Fruit fly (Drosophila melanogaster) whole organism, prepupa: Measurements from ENCODE around the gene TfIIS.
A peak's percentile ranks its signal among the peaks of the same experiment; 100 is the strongest.

Source experiments
- Blimp-1 ChIP-seq: fragments of 200-800 bp; sonication (Bioruptor generic); optimal IDR thresholded peaks from 3 replicates; lab custom pipeline; 2017; ENCODE audit warnings: missing biosample characterization, missing genetic modification characterization, mild to moderate bottlenecking, moderate library complexity, missing genetic modification reagents
- CG11762 ChIP-seq: fragments of 200-800 bp; sonication (Bioruptor generic); optimal IDR thresholded peaks from 3 replicates; lab custom pipeline; 2016; ENCODE audit warnings: missing biosample characterization, missing genetic modification characterization; ENCODE audit not compliant: insufficient read depth
- CG11902 ChIP-seq: fragments of 200-800 bp; sonication (Bioruptor generic); optimal IDR thresholded peaks from 3 replicates; lab custom pipeline; 2016; ENCODE audit warnings: missing biosample characterization, missing genetic modification characterization
- CG15336 ChIP-seq: fragments of 200-800 bp; sonication (Bioruptor generic); IDR thresholded peaks from 2 replicates; pipeline ENCODE4 v1.3.6; 2022; ENCODE audit warnings: missing biosample characterization, missing genetic modification characterization
- CG3032 ChIP-seq: fragments of 200-800 bp; optimal IDR thresholded peaks from 2 replicates; lab custom pipeline; 2019; ENCODE audit warnings: missing biosample characterization, mild to moderate bottlenecking, missing genetic modification characterization, moderate library complexity
- CG4318 ChIP-seq: fragments of 200-800 bp; sonication (Bioruptor generic); optimal IDR thresholded peaks from 3 replicates; lab custom pipeline; 2017; ENCODE audit warnings: missing biosample characterization, mild to moderate bottlenecking, missing genetic modification characterization
- CG6792 ChIP-seq: fragments of 200-800 bp; sonication (Bioruptor generic); optimal IDR thresholded peaks from 3 replicates; lab custom pipeline; 2016; ENCODE audit warnings: missing biosample characterization, missing genetic modification characterization
- CG6808 ChIP-seq: fragments of 200-800 bp; sonication (Bioruptor generic); optimal IDR thresholded peaks from 3 replicates; lab custom pipeline; 2017; ENCODE audit warnings: missing biosample characterization, missing genetic modification characterization, mild to moderate bottlenecking, moderate library complexity, missing genetic modification reagents
- CG6854 ChIP-seq: fragments of 200-800 bp; sonication (Bioruptor generic); optimal IDR thresholded peaks from 2 replicates; lab custom pipeline; 2017; ENCODE audit warnings: missing biosample characterization, mild to moderate bottlenecking, missing genetic modification characterization
- CG8632 ChIP-seq: fragments of 200-800 bp; sonication (Bioruptor generic); optimal IDR thresholded peaks from 3 replicates; lab custom pipeline; 2016; ENCODE audit warnings: missing biosample characterization, missing genetic modification characterization
- CG9139 ChIP-seq: fragments of 200-800 bp; sonication (Bioruptor generic); optimal IDR thresholded peaks from 3 replicates; lab custom pipeline; 2017; ENCODE audit warnings: missing biosample characterization, mild to moderate bottlenecking, missing genetic modification characterization
- Eip78C ChIP-seq: fragments of 200-800 bp; sonication (Bioruptor generic); peaks from one replicate; lab custom pipeline; 2016; ENCODE audit warnings: missing biosample characterization, missing genetic modification characterization
- Eip93F ChIP-seq: fragments of 200-800 bp; sonication (Bioruptor generic); optimal IDR thresholded peaks from 2 replicates; lab custom pipeline; 2016; ENCODE audit warnings: missing biosample characterization, mild to moderate bottlenecking, missing genetic modification characterization
- Ets96B ChIP-seq: fragments of 200-800 bp; optimal IDR thresholded peaks from 2 replicates; lab custom pipeline; 2019; ENCODE audit warnings: missing biosample characterization, mild to moderate bottlenecking, missing genetic modification characterization, moderate library complexity
- Gug ChIP-seq: fragments of 200-800 bp; sonication (Bioruptor generic); IDR thresholded peaks from 2 replicates; pipeline ENCODE4 v1.3.6; 2022; ENCODE audit warnings: missing biosample characterization, missing genetic modification characterization
- Hr38 ChIP-seq: sonication (Bioruptor generic); optimal IDR thresholded peaks from 2 replicates; lab custom pipeline; 2016; ENCODE audit warnings: missing biosample characterization, missing genetic modification characterization
- OdsH ChIP-seq: fragments of 200-800 bp; sonication (Bioruptor generic); optimal IDR thresholded peaks from 3 replicates; lab custom pipeline; 2016; ENCODE audit warnings: missing biosample characterization, missing genetic modification characterization
- Smox ChIP-seq: fragments of 200-800 bp; sonication (Bioruptor generic); optimal IDR thresholded peaks from 3 replicates; lab custom pipeline; 2016; ENCODE audit warnings: missing biosample characterization, missing genetic modification characterization
- Sox102F ChIP-seq: fragments of 200-800 bp; sonication (Bioruptor generic); optimal IDR thresholded peaks from 2 replicates; lab custom pipeline; 2016; ENCODE audit warnings: missing biosample characterization, mild to moderate bottlenecking, missing genetic modification characterization
- Sox14 ChIP-seq: fragments of 200-800 bp; sonication (Bioruptor generic); optimal IDR thresholded peaks from 3 replicates; lab custom pipeline; 2016; ENCODE audit warnings: missing biosample characterization, missing genetic modification characterization
- achi ChIP-seq: fragments of 200-800 bp; sonication (Bioruptor generic); optimal IDR thresholded peaks from 3 replicates; lab custom pipeline; 2016; ENCODE audit warnings: missing biosample characterization, missing genetic modification characterization
- acj6 ChIP-seq: fragments of 200-800 bp; sonication (Bioruptor generic); optimal IDR thresholded peaks from 3 replicates; lab custom pipeline; 2016; ENCODE audit warnings: missing biosample characterization, missing genetic modification characterization
- esn ChIP-seq: fragments of 200-800 bp; sonication (Bioruptor generic); optimal IDR thresholded peaks from 2 replicates; lab custom pipeline; 2016; ENCODE audit warnings: missing biosample characterization, mild to moderate bottlenecking, missing genetic modification characterization, moderate library complexity
- fd85E ChIP-seq: fragments of 200-800 bp; sonication (Bioruptor generic); optimal IDR thresholded peaks from 3 replicates; lab custom pipeline; 2016; ENCODE audit warnings: missing biosample characterization, missing genetic modification characterization
- fkh ChIP-seq: fragments of 200-800 bp; sonication (Bioruptor generic); optimal IDR thresholded peaks from 3 replicates; lab custom pipeline; 2017; ENCODE audit warnings: missing biosample characterization, mild to moderate bottlenecking, missing genetic modification characterization, moderate library complexity
- lz ChIP-seq: fragments of 200-800 bp; sonication (Bioruptor generic); optimal IDR thresholded peaks from 3 replicates; lab custom pipeline; 2016; ENCODE audit warnings: missing biosample characterization, missing genetic modification characterization
- net ChIP-seq: fragments of 200-800 bp; sonication (Bioruptor generic); optimal IDR thresholded peaks from 3 replicates; lab custom pipeline; 2016; ENCODE audit warnings: missing biosample characterization, missing genetic modification characterization
- pdm3 ChIP-seq: fragments of 200-800 bp; sonication (Bioruptor generic); optimal IDR thresholded peaks from 3 replicates; lab custom pipeline; 2016; ENCODE audit warnings: missing biosample characterization, missing genetic modification characterization
- spab ChIP-seq: fragments of 200-800 bp; sonication (Bioruptor generic); optimal IDR thresholded peaks from 2 replicates; lab custom pipeline; 2017; ENCODE audit warnings: missing biosample characterization, mild to moderate bottlenecking, missing genetic modification characterization, missing genetic modification reagents
- ss ChIP-seq, 2 experiments: fragments of 200-800 bp; sonication (Bioruptor generic); optimal IDR thresholded peaks; 2 replicates in 1 of 2; 3 replicates in 1 of 2; lab custom pipeline; 2017 to 2018; ENCODE audit warnings: mild to moderate bottlenecking in 2 of 2, missing biosample characterization in 2 of 2, missing genetic modification characterization in 2 of 2, moderate library complexity in 1 of 2
- svp ChIP-seq: fragments of 200-800 bp; sonication (Bioruptor generic); peaks from one replicate; lab custom pipeline; 2016; ENCODE audit warnings: missing biosample characterization, missing genetic modification characterization
- topi ChIP-seq: fragments of 200-800 bp; sonication (Bioruptor generic); optimal IDR thresholded peaks from 3 replicates; lab custom pipeline; 2016; ENCODE audit warnings: missing biosample characterization, missing genetic modification characterization
- vri ChIP-seq: fragments of 200-800 bp; sonication (Bioruptor generic); optimal IDR thresholded peaks from 3 replicates; lab custom pipeline; 2016; ENCODE audit warnings: missing biosample characterization, mild to moderate bottlenecking, missing genetic modification characterization

TfIIS gene

dm6 chr2L:15060580-15061005 lies at the start of gene TfIIS:
Gene TfIIS (minus strand): TSS chr2L:15060757.
- TF ChIP-seq fkh (GFP tag; lab: Kevin White, UChicago), result peak; percentile 47
- TF ChIP-seq svp, result peak; percentile 84
- peak; percentile 21 for TF ChIP-seq Eip78C
- TF ChIP-seq spab (GFP tag; lab: Kevin White, UChicago), result no peak

- TF ChIP-seq topi (no peak), acj6 (GFP tag; lab: Kevin White, UChicago) (no peak), fd85E (GFP tag; lab: Kevin White, UChicago) (no peak), Smox (no peak), achi (GFP tag; lab: Kevin White, UChicago) (no peak), CG15336 (no peak), CG4318 (GFP tag; lab: Kevin White, UChicago) (no peak), CG11762 (GFP tag; lab: Kevin White, UChicago) (no peak), CG6808 (GFP tag; lab: Kevin White, UChicago) (no peak), Eip93F (GFP tag; lab: Kevin White, UChicago) (no peak), spab (GFP tag; lab: Kevin White, UChicago) (no peak), CG9139 (GFP tag; lab: Kevin White, UChicago) (no peak), Ets96B (no peak), lz (GFP tag; lab: Kevin White, UChicago) (no peak), pdm3 (GFP tag; lab: Kevin White, UChicago) (no peak), CG3032 (tag; lab: Kevin White, UChicago) (no peak), Hr38 (GFP tag; lab: Kevin White, UChicago) (no peak)
These were observed 48.6 kb upstream of the TfIIS start, which contains the start of gene CG15269 for dm6 chr2L:15109145-15109544. Gene CG15269 (plus strand): TSS chr2L:15109405.

dm6 chr2L:15107238-15107637 lies 46.7 kb upstream of the TfIIS start:
- no peak for TF ChIP-seq acj6 (GFP tag; lab: Kevin White, UChicago)

dm6 chr2L:15106100-15106499 lies 45.5 kb upstream of the TfIIS start:
- TF ChIP-seq fd85E (GFP tag; lab: Kevin White, UChicago) (no peak), esn (GFP tag; lab: Kevin White, UChicago) (no peak), CG6792 (no peak), OdsH (GFP tag; lab: Kevin White, UChicago) (no peak), svp (peak; percentile 52), topi (no peak), vri (GFP tag; lab: Kevin White, UChicago) (no peak), CG11902 (GFP tag; lab: Kevin White, UChicago) (no peak)

- TF ChIP-seq Sox102F, result no peak
- TF ChIP-seq svp, result peak; percentile 18
These were observed 13.9 kb upstream of the TfIIS start, which contains the start of gene wwk for dm6 chr2L:15074465-15074864. Gene wwk (plus strand): TSS chr2L:15074776.

- TF ChIP-seq vri (GFP tag; lab: Kevin White, UChicago) (no peak), Sox14 (GFP tag; lab: Kevin White, UChicago) (no peak), Gug (GFP tag; lab: Robert Waterston, UW) (no peak), CG4318 (GFP tag; lab: Kevin White, UChicago) (no peak), Blimp-1 (GFP tag; lab: Kevin White, UChicago) (no peak), net (GFP tag; lab: Kevin White, UChicago) (no peak), ss (GFP tag; optimal IDR thresholded peaks at IDR 0.05; lab: Kevin White, UChicago) (no peak), CG8632 (no peak), Eip78C (no peak), Ets96B (no peak), lz (GFP tag; lab: Kevin White, UChicago) (no peak), CG6792 (no peak), Eip93F (GFP tag; lab: Kevin White, UChicago) (no peak), CG6854 (GFP tag; lab: Kevin White, UChicago) (no peak)
These were observed 9.7 kb upstream of the TfIIS start, which contains the start of gene vig for dm6 chr2L:15070216-15070615. Gene vig (minus strand): TSS chr2L:15070316.
